Worm (Caenorhabditis elegans) whole organism, L4/young adult: ENCODE results near the gene rab-3.

Experiments used
- dao-5 ChIP-seq: sonication (generic microtip); optimal IDR thresholded peaks from 2 replicates; lab custom pipeline; 2016; ENCODE audit warnings: missing genotype, missing genetic modification characterization, moderate library complexity, missing compliant biosample characterization

rab-3 gene

DNA sequence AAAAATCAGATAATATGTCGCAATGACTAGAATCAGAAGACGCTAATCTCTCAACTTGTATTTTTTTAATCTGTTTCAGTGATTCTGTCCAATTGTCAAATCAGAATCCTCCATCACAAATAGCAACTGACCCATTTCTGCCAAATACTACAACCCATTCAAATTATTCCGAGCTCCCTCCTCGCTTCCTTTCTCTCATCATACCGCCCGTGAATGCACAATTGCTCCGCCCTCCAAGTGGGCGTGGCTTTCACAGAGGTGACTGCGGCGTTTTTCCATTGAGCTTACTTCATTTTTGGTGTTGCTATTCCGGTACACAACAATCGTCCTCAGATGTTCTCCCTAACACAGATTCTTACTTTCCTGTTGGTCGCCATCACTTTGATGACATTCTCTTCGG lies 47.0 kb downstream of the rab-3 start, which contains the start of gene flp-27:
TSS of gene flp-27 (plus strand) at position 301 of the 400 bp plus-strand sequence.
- TF ChIP-seq dao-5 (tag; lab: Kevin White, UChicago) = no peak
